Worm (Caenorhabditis elegans): ENCODE data around the gene sid-1.

The sid-1 gene

ce11 chrV:5088311-5088710, 31.5 kb upstream of the sid-1 start:
- TF ChIP-seq dmd-6 (GFP tag; IDR thresholded peaks at IDR 0.05), result 0 out of 2 replicates have a peak, but pooled peaks have one; percentile 11
- TF ChIP-seq ces-1 (GFP tag; optimal IDR thresholded peaks at IDR 0.05), result peak; percentile 54
- 0 out of 2 replicates have a peak, but pooled peaks have one; percentile 34 for TF ChIP-seq ctbp-1 (GFP tag; IDR thresholded peaks at IDR 0.05)
- no peak for TF ChIP-seq F44E2.7 (GFP tag; IDR thresholded peaks at IDR 0.05)
- no peak for TF ChIP-seq lim-7 (GFP tag; IDR thresholded peaks at IDR 0.05)
- TF ChIP-seq aly-2 (tag; optimal IDR thresholded peaks at IDR 0.05), result no peak

- TF ChIP-seq arid-1 (GFP tag; conservative IDR thresholded peaks at IDR 0.05), result no peak
- TF ChIP-seq spr-1 (tag; optimal IDR thresholded peaks at IDR 0.05), result no peak
- TF ChIP-seq zfp-3 (GFP tag; conservative IDR thresholded peaks at IDR 0.05), result no peak
- TF ChIP-seq ceh-62 (tag; optimal IDR thresholded peaks at IDR 0.05), result no peak
- TF ChIP-seq rbr-2 (tag; optimal IDR thresholded peaks at IDR 0.05), result no peak
- no peak for TF ChIP-seq madf-9 (GFP tag; conservative IDR thresholded peaks at IDR 0.05)
- TF ChIP-seq nhr-42 (GFP tag; IDR thresholded peaks at IDR 0.05), result no peak
- peak in 1 of 2 experiments; percentile 68 for TF ChIP-seq unc-62 (GFP tag; optimal IDR thresholded peaks at IDR 0.05 in 1 of 2)
- no peak for TF ChIP-seq unc-62 (tag; optimal IDR thresholded peaks at IDR 0.05)
- peak in 1 of 2 experiments; percentile 11 for TF ChIP-seq lsy-2 (tag; optimal IDR thresholded peaks at IDR 0.05)
- no peak for TF ChIP-seq ZK337.2 (GFP tag; IDR thresholded peaks at IDR 0.05)
These were observed 30.2 kb upstream of the sid-1 start, which contains the start of gene glb-32 for ce11 chrV:5089497-5090134. TSS of gene glb-32 (minus strand) at chrV:5089547.

DNA sequence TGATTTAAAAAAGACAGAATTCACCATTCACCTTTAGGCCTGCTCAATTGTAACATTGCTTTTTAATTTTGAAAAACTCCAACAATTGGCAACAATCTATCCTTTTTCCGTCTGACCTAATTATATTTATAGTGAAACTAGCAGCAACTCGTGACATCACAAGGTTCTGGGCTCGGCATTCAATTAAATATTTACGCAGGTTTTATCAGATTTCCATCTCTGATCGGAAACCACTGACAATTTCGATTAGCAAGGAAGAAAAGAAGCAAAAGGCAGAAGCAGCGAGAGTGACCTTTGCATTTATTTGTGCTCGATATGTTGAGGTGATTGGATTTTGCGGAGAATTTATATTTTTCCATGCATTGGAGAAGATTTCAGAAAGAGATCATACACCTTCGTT, 29.4 kb upstream of the sid-1 start:
- TF ChIP-seq egl-27 (tag; optimal IDR thresholded peaks at IDR 0.05) (no peak), pqm-1 (tag; optimal IDR thresholded peaks at IDR 0.05) (no peak)

ce11 chrV:5097035-5097434, 22.7 kb upstream of the sid-1 start, which contains the start of gene C04F5.2:
TSS of gene C04F5.2 (minus strand) at chrV:5097135.
- no peak for TF ChIP-seq saeg-2 (GFP tag; IDR thresholded peaks at IDR 0.05)

DNA sequence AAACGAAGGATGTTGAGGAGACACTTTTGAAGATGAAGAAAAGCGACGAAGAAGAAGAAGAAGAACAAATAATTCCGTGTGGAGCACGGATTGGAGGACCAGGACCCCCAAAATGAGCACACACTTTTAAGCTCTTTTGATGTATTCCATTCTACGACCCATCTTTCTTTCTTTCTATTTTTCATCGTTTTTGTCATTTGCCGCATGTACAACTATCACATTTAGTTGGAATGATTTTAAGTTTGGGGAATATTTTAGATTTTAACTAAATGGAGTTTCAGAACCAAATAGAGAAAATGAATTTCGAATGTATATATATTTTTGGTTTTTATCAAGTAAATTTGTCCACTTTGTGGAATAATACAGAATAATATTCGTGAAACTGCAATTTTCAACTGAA, 20.8 kb upstream of the sid-1 start, which contains the start of gene unc-46:
Gene unc-46, minus strand, starts transcription at position 101 of the 400 bp plus-strand sequence.
- TF ChIP-seq unc-62 (GFP tag; optimal IDR thresholded peaks at IDR 0.05 in 1 of 2) (peak in 1 of 2 experiments; percentile 61), unc-62 (tag; optimal IDR thresholded peaks at IDR 0.05) (no peak), nhr-11 (tag; optimal IDR thresholded peaks at IDR 0.05) (no peak), D1046.2 (GFP tag; IDR thresholded peaks at IDR 0.05) (no peak), mdl-1 (tag; optimal IDR thresholded peaks at IDR 0.05) (no peak), ZK546.5 (tag; optimal IDR thresholded peaks at IDR 0.05) (no peak)

DNA sequence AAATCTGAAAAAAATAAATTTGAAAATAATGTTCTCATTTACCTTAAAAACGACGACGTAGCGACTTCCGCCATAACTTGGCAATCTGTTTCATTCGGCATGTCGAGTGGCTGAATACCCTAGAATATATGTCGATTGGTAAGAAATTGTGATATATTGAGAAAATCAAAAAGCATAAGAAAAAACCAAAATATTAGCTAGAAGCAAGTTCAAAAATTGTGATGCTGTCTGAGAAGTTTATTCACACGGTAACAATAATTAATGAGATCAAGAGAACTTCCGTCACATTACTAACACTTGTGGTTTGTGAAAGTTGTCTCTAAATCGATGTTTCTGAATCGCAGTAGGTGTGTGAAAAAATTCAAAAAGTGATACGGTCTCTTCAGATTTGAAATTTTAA, 17.8 kb upstream of the sid-1 start, which contains the start of gene srab-1:
Gene srab-1, minus strand, starts transcription at position 101 of the 400 bp plus-strand sequence.
- TF ChIP-seq mdt-29 (GFP tag; IDR thresholded peaks at IDR 0.05), result no peak
- TF ChIP-seq daf-19 (GFP tag; conservative IDR thresholded peaks at IDR 0.05), result no peak
- no peak for TF ChIP-seq fos-1 (tag; optimal IDR thresholded peaks at IDR 0.05)
- TF ChIP-seq nhr-28 (tag; optimal IDR thresholded peaks at IDR 0.05), result no peak

DNA sequence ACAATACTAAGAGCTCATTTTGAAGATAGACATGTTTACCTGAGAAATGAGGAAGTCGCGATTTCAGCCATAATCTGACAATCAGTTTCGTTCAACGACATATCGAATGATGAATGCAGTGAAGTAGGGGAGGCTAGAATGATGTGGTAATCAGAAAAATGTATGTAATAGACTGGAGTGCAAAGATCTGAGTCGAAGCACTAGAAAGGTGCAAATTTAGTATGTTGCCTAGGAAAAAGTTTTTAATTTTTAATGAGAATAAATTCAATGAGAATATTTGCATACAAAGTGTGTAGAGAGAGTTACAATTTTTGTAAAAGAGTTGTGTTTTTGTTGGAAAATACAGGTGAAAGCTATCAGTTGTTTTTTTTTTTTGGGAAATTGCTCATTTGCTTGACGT, 14.8 kb upstream of the sid-1 start, which contains the start of gene srab-2:
Gene srab-2, minus strand, starts transcription at position 101 of the 400 bp plus-strand sequence.
- TF ChIP-seq hif-1 (tag; optimal IDR thresholded peaks at IDR 0.05) (no peak), ceh-32 (tag; optimal IDR thresholded peaks at IDR 0.05; ENCODE audit: poor library complexity) (no peak), T26A8.4 (GFP tag; IDR thresholded peaks at IDR 0.05) (no peak), lin-15B (tag; optimal IDR thresholded peaks at IDR 0.05) (no peak), R02D3.7 (tag; optimal IDR thresholded peaks at IDR 0.05) (no peak), aly-2 (tag; optimal IDR thresholded peaks at IDR 0.05) (no peak), ceh-28 (tag; optimal IDR thresholded peaks at IDR 0.05) (no peak), tra-1 (GFP tag; IDR thresholded peaks at IDR 0.05) (no peak), zfp-2 (tag; optimal IDR thresholded peaks at IDR 0.05) (no peak), Y105C5A.15 (GFP tag; IDR thresholded peaks at IDR 0.05) (no peak), dmd-8 (GFP tag; IDR thresholded peaks at IDR 0.05) (no peak), lin-39 (tag; optimal IDR thresholded peaks at IDR 0.05) (no peak), ztf-7 (tag; optimal IDR thresholded peaks at IDR 0.05) (no peak)
